Worm (Caenorhabditis elegans) whole organism, young adult: Measurements from ENCODE around the gene pod-1.

Experiments
- B0035.1 ChIP-seq: sonication (generic microtip); optimal IDR thresholded peaks from 2 replicates; lab custom pipeline; 2016; ENCODE audit warnings: missing genetic modification characterization, mild to moderate bottlenecking, missing compliant biosample characterization, missing genotype, missing genetic modification reagents
- B0336.3 ChIP-seq: fragments of 200-800 bp; sonication (Bioruptor generic); IDR thresholded peaks from 2 replicates; pipeline ENCODE4 v1.3.6; 2022; ENCODE audit warnings: missing genetic modification characterization, missing compliant biosample characterization
- F55B11.4 ChIP-seq: sonication (generic microtip); optimal IDR thresholded peaks from 2 replicates; lab custom pipeline; 2016; ENCODE audit warnings: missing compliant biosample characterization, missing genetic modification characterization, borderline replicate concordance; ENCODE audit not compliant: insufficient read depth
- F57C9.4 ChIP-seq: sonication (generic microtip); optimal IDR thresholded peaks from 2 replicates; lab custom pipeline; 2017; ENCODE audit warnings: mild to moderate bottlenecking, missing genetic modification characterization, missing compliant biosample characterization
- Y53G8AR.9 ChIP-seq: fragments of 200-800 bp; sonication (Bioruptor generic); conservative IDR thresholded peaks from 2 replicates; pipeline ENCODE4 v1.3.6; 2022; ENCODE audit warnings: missing genetic modification reagents, missing genetic modification characterization, missing compliant biosample characterization
- Y79H2A.3 ChIP-seq: fragments of 200-800 bp; sonication (Bioruptor generic); conservative IDR thresholded peaks from 2 replicates; pipeline ENCODE4 v1.3.6; 2022; ENCODE audit warnings: missing genetic modification reagents, missing genetic modification characterization, missing compliant biosample characterization
- Y95B8A.8 ChIP-seq: fragments of 200-800 bp; sonication (Bioruptor generic); IDR thresholded peaks from 2 replicates; pipeline ENCODE4 v1.3.6; 2022; ENCODE audit warnings: missing genetic modification reagents, missing genetic modification characterization, missing compliant biosample characterization
- ZK185.1 ChIP-seq: sonication (generic microtip); optimal IDR thresholded peaks from 2 replicates; lab custom pipeline; 2016; ENCODE audit warnings: mild to moderate bottlenecking, missing genetic modification characterization, missing compliant biosample characterization; ENCODE audit not compliant: poor library complexity, severe bottlenecking
- aptf-2 ChIP-seq: fragments of 200-800 bp; sonication (Bioruptor generic); conservative IDR thresholded peaks from 2 replicates; pipeline ENCODE4 v1.3.6; 2022; ENCODE audit warnings: missing genetic modification reagents, missing genetic modification characterization, missing compliant biosample characterization
- aptf-3 ChIP-seq: fragments of 200-800 bp; sonication (Bioruptor generic); IDR thresholded peaks from 2 replicates; pipeline ENCODE4 v1.3.6; 2022; ENCODE audit warnings: missing genetic modification characterization, missing compliant biosample characterization
- attf-5 ChIP-seq: fragments of 200-800 bp; sonication (Bioruptor generic); optimal IDR thresholded peaks from 2 replicates; lab custom pipeline; 2018; ENCODE audit warnings: mild to moderate bottlenecking, missing genetic modification characterization, missing compliant biosample characterization
- bed-1 ChIP-seq: fragments of 200-800 bp; sonication (Bioruptor generic); IDR thresholded peaks from 2 replicates; pipeline ENCODE4 v1.3.6; 2022; ENCODE audit warnings: missing genetic modification reagents, missing genetic modification characterization, missing compliant biosample characterization
- ceh-27 ChIP-seq: fragments of 200-800 bp; sonication (Bioruptor generic); optimal IDR thresholded peaks from 2 replicates; lab custom pipeline; 2018; ENCODE audit warnings: mild to moderate bottlenecking, missing genetic modification characterization, moderate library complexity, missing compliant biosample characterization
- ceh-91 ChIP-seq: fragments of 200-800 bp; sonication (Bioruptor generic); IDR thresholded peaks from 2 replicates; pipeline ENCODE4 v1.3.6; 2022; ENCODE audit warnings: missing genetic modification reagents, missing genetic modification characterization, missing compliant biosample characterization
- dpl-1 ChIP-seq: fragments of 150-350 bp; optimal IDR thresholded peaks from 2 replicates; lab custom pipeline; 2014; ENCODE audit warnings: missing biosample characterization, missing genetic modification reagents, missing genetic modification characterization
- ekl-4 ChIP-seq: fragments of 200-800 bp; sonication (Bioruptor generic); IDR thresholded peaks from 2 replicates; pipeline ENCODE4 v1.3.6; 2022; ENCODE audit warnings: missing genetic modification reagents, missing genetic modification characterization, missing compliant biosample characterization
- him-1 ChIP-seq: sonication (generic microtip); optimal IDR thresholded peaks from 2 replicates; lab custom pipeline; 2016; ENCODE audit warnings: missing genotype, missing genetic modification reagents, missing genetic modification characterization, missing compliant biosample characterization
- hlh-26 ChIP-seq: fragments of 200-800 bp; sonication (Bioruptor generic); conservative IDR thresholded peaks from 2 replicates; pipeline ENCODE4 v1.3.6; 2022; ENCODE audit warnings: missing genetic modification reagents, missing genetic modification characterization, missing compliant biosample characterization
- hmg-1.2 ChIP-seq: fragments of 200-800 bp; sonication (Bioruptor generic); IDR thresholded peaks from 2 replicates; pipeline ENCODE4 v1.3.6; 2022; ENCODE audit warnings: missing genetic modification reagents, missing genetic modification characterization, missing compliant biosample characterization
- lin-35 ChIP-seq, 3 experiments: fragments of 150-350 bp in 2 of 3; sonication (generic microtip) in 1 of 3; optimal IDR thresholded peaks; 2 replicates each; lab custom pipeline; 2014 to 2018; ENCODE audit warnings: missing biosample characterization in 3 of 3, missing genetic modification characterization in 3 of 3, missing genetic modification reagents in 3 of 3
- lsy-27 ChIP-seq: sonication (generic microtip); optimal IDR thresholded peaks from 2 replicates; lab custom pipeline; 2017; ENCODE audit warnings: missing genetic modification characterization, mild to moderate bottlenecking, missing compliant biosample characterization, antibody characterized with exemption, missing genotype, borderline replicate concordance; ENCODE audit not compliant: insufficient read depth
- mcd-1 ChIP-seq: fragments of 200-800 bp; sonication (Bioruptor generic); IDR thresholded peaks from 2 replicates; pipeline ENCODE4 v1.3.6; 2022; ENCODE audit warnings: missing genetic modification reagents, missing genetic modification characterization, missing compliant biosample characterization
- nfya-2 ChIP-seq: fragments of 200-800 bp; sonication (Bioruptor generic); IDR thresholded peaks from 2 replicates; pipeline ENCODE4 v1.3.6; 2022; ENCODE audit warnings: missing genetic modification reagents, missing genetic modification characterization, missing compliant biosample characterization
- nfyb-1 ChIP-seq: fragments of 200-800 bp; sonication (Bioruptor generic); IDR thresholded peaks from 2 replicates; pipeline ENCODE4 v1.3.6; 2022; ENCODE audit warnings: missing genetic modification reagents, missing genetic modification characterization, missing compliant biosample characterization
- nhr-27 ChIP-seq: fragments of 200-800 bp; sonication (Bioruptor generic); optimal IDR thresholded peaks from 2 replicates; lab custom pipeline; 2018; ENCODE audit warnings: mild to moderate bottlenecking, missing genetic modification characterization, moderate library complexity, missing compliant biosample characterization
- pbrm-1 ChIP-seq: fragments of 200-800 bp; sonication (Bioruptor generic); IDR thresholded peaks from 2 replicates; pipeline ENCODE4 v1.3.6; 2022; ENCODE audit warnings: missing genetic modification reagents, missing genetic modification characterization, missing compliant biosample characterization
- pha-4 ChIP-seq: fragments of 150-350 bp; sonication (generic microtip); optimal IDR thresholded peaks from 2 replicates; lab custom pipeline; 2014; ENCODE audit warnings: missing biosample characterization, missing genetic modification reagents, missing genetic modification characterization
- rec-8 ChIP-seq, 2 experiments: sonication (generic microtip); optimal IDR thresholded peaks; 2 replicates each; lab custom pipeline; 2016; ENCODE audit warnings: mild to moderate bottlenecking in 2 of 2, missing genetic modification characterization in 2 of 2, missing genetic modification reagents in 2 of 2, missing genotype in 2 of 2, missing biosample characterization in 1 of 2, missing compliant biosample characterization in 1 of 2, moderate library complexity in 1 of 2
- rpc-1 ChIP-seq, 2 experiments: fragments of 150-350 bp in 1 of 2; sonication (generic microtip) in 1 of 2; optimal IDR thresholded peaks; 2 replicates each; lab custom pipeline; 2014 to 2018; ENCODE audit warnings: missing biosample characterization in 1 of 2, missing genetic modification characterization in 1 of 2, missing genetic modification reagents in 1 of 2, missing genotype in 1 of 2
- tlf-1 ChIP-seq: fragments of 200-800 bp; sonication (Bioruptor generic); optimal IDR thresholded peaks from 2 replicates; lab custom pipeline; 2018; ENCODE audit warnings: mild to moderate bottlenecking, missing genetic modification characterization, missing compliant biosample characterization
- unc-130 ChIP-seq: sonication (generic microtip); optimal IDR thresholded peaks from 2 replicates; lab custom pipeline; 2016; ENCODE audit warnings: missing genetic modification reagents, missing genetic modification characterization, missing compliant biosample characterization
- ztf-6 ChIP-seq: fragments of 200-800 bp; sonication (Bioruptor generic); IDR thresholded peaks from 2 replicates; pipeline ENCODE4 v1.3.6; 2022; ENCODE audit warnings: missing genetic modification reagents, missing genetic modification characterization, missing compliant biosample characterization

Gene pod-1

ce11 chrIII:13514470-13514869, 9.5 kb downstream of the pod-1 start, which contains the start of gene mlh-1:
TSS of gene mlh-1 (minus strand) at chrIII:13514570.
- TF ChIP-seq B0336.3 (peak; percentile 42; the same call in 1 of the 2 replicates), Y79H2A.3 (GFP tag; lab: Robert Waterston, UW) (0 out of 2 replicates have a peak, but pooled peaks have one; percentile 45), ceh-27 (no peak), nhr-27 (tag; lab: Kevin White, UChicago) (no peak), F57C9.4 (tag; lab: Kevin White, UChicago) (no peak), rec-8 (tag; optimal IDR thresholded peaks at IDR 0.05; lab: Kevin White, UChicago) (no peak), F55B11.4 (tag; lab: Kevin White, UChicago) (no peak), unc-130 (no peak), rpc-1 (optimal IDR thresholded peaks at IDR 0.05; lab: Kevin White, UChicago) (no peak), rpc-1 (tag; optimal IDR thresholded peaks at IDR 0.05; lab: Kevin White, UChicago) (no peak), dpl-1 (GFP tag; lab: Kevin White, UChicago) (no peak), aptf-2 (GFP tag; lab: Robert Waterston, UW) (no peak), lin-35 (GFP tag; optimal IDR thresholded peaks at IDR 0.05; lab: Kevin White, UChicago) (no peak), Y95B8A.8 (GFP tag; lab: Robert Waterston, UW) (no peak), nfyb-1 (GFP tag; lab: Robert Waterston, UW) (0 out of 2 replicates have a peak, but pooled peaks have one; percentile 18), tlf-1 (GFP tag; lab: Kevin White, UChicago) (no peak)

- TF ChIP-seq nfyb-1 (GFP tag; lab: Robert Waterston, UW) (0 out of 2 replicates have a peak, but pooled peaks have one; percentile 32), nfya-2 (GFP tag; lab: Robert Waterston, UW) (0 out of 2 replicates have a peak, but pooled peaks have one; percentile 1), ekl-4 (no peak)
These were observed 13.2 kb downstream of the pod-1 start for ce11 chrIII:13510753-13511152.

DNA sequence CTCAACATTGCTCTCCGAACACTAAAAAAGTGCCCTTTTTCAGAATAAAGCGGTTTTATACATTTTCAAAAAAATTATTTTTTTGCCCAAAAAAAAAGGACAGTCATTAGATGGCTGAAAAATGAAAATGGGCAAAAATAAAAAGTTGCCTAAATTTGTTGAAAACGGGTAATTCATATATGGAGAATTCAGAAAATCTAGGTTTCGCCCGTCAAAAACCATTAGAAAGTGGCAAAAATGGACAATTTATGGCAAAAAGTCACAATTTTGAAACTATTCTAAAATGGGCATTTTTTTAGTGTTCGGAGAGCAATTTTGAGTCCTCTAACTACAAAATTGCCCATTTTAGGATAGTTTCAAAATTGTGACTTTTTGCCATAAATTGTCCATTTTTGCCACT, 15.3 kb downstream of the pod-1 start:
- peak; percentile 94 for TF ChIP-seq him-1 (tag; lab: Kevin White, UChicago)

DNA sequence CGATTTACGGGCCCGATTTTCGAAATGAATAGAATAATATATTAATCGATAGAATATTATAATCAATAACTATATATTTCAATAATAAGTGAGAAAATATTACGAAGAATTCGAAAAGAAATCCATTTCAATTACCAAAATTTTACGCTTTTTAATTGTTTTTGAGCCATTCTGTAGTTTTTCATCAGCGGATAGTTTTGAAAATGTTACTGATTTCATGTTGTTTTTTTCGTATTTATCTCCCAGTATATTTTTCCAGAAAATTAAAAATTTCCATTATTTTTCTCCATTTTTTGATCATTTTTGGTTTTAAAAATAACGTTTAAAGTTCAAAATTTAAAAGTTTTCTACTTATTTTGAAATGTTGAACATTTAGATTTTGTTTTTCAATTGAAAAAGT, 18.2 kb downstream of the pod-1 start, which contains the start of gene T28A8.3:
TSS of gene T28A8.3 (plus strand) at position 301 of the 400 bp plus-strand sequence.
- TF ChIP-seq ceh-91 (no peak), hmg-1.2 (GFP tag; lab: Robert Waterston, UW) (no peak), bed-1 (GFP tag; lab: Robert Waterston, UW) (no peak), mcd-1 (GFP tag; lab: Robert Waterston, UW) (no peak), ZK185.1 (tag; lab: Kevin White, UChicago) (no peak), hlh-26 (GFP tag; lab: Robert Waterston, UW) (no peak), nfyb-1 (GFP tag; lab: Robert Waterston, UW) (no peak), lsy-27 (tag; lab: Kevin White, UChicago) (no peak), B0035.1 (tag; lab: Kevin White, UChicago) (no peak), attf-5 (no peak), ztf-6 (no peak), Y53G8AR.9 (GFP tag; lab: Robert Waterston, UW) (no peak), dpl-1 (GFP tag; lab: Kevin White, UChicago) (no peak), pha-4 (tag; lab: Kevin White, UChicago) (no peak), aptf-3 (GFP tag; lab: Robert Waterston, UW) (no peak), Y95B8A.8 (GFP tag; lab: Robert Waterston, UW) (no peak), pbrm-1 (GFP tag; lab: Robert Waterston, UW) (no peak)
